Fruit fly (Drosophila melanogaster) whole organism, adult: ENCODE measurements around the gene sdt.

ENCODE experiments used
- CG14711 ChIP-seq: fragments of 200-800 bp; sonication (Bioruptor generic); optimal IDR thresholded peaks from 2 replicates; lab custom pipeline; 2018; ENCODE audit warnings: missing biosample characterization, mild to moderate bottlenecking, missing genetic modification characterization, moderate library complexity
- CG33017 ChIP-seq: fragments of 200-800 bp; sonication (Bioruptor generic); optimal IDR thresholded peaks from 2 replicates; lab custom pipeline; 2018; ENCODE audit warnings: missing biosample characterization, mild to moderate bottlenecking, missing genetic modification characterization, moderate library complexity
- CG7045 ChIP-seq: fragments of 200-800 bp; sonication (Bioruptor generic); optimal IDR thresholded peaks from 2 replicates; lab custom pipeline; 2017; ENCODE audit warnings: missing biosample characterization, mild to moderate bottlenecking, missing genetic modification characterization
- bab1 ChIP-seq: fragments of 200-800 bp; sonication (Bioruptor generic); optimal IDR thresholded peaks from 3 replicates; lab custom pipeline; 2019; ENCODE audit warnings: missing biosample characterization, mild to moderate bottlenecking, missing genetic modification characterization, moderate library complexity
- kay ChIP-seq: fragments of 200-800 bp; sonication (Bioruptor generic); peaks from one replicate; lab custom pipeline; 2016; ENCODE audit warnings: missing biosample characterization, missing genetic modification characterization, borderline replicate concordance
- ovo ChIP-seq: fragments of 200-800 bp; sonication (Bioruptor generic); optimal IDR thresholded peaks from 2 replicates; lab custom pipeline; 2016; ENCODE audit warnings: missing biosample characterization, missing genetic modification characterization
- toe ChIP-seq: fragments of 200-800 bp; sonication (Bioruptor generic); optimal IDR thresholded peaks from 2 replicates; lab custom pipeline; 2016; ENCODE audit warnings: missing biosample characterization, missing genetic modification characterization

DNA sequence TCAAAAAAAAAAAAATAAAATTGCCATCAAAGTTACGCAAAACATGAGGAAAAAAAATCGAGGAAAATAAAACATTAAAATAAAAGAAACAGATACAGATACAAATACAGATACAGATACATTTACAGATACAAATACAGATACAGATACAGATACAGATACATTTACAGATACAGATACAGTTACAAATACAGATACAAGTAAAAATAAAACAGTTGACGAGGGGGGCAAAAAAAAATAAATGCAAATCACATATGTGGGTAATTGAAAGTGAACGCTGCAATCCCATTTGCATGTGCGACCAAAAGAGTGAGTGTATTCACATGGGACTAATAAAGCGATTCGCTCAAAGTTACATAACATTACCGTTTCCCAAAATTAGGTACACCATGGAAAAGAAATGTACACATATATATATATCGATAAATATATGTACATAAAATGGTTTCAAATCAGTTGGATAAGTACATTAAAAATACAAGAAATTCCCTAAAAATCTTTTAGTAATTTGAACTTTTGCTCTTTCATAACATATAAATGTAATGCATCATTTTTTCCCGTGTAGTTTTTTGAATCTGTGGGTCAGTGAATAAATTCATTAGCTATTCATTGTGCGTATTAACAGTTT is 27.4 kb downstream of the sdt start:
- TF ChIP-seq CG7045 (GFP tag; lab: Kevin White, UChicago) = no peak
- TF ChIP-seq bab1 (GFP tag; lab: Kevin White, UChicago) = no peak
- no peak for TF ChIP-seq ovo
- no peak for TF ChIP-seq toe (GFP tag; lab: Kevin White, UChicago)
- no peak for TF ChIP-seq CG14711 (tag; lab: Kevin White, UChicago)
- no peak for TF ChIP-seq CG33017
- no peak for TF ChIP-seq kay
